Fruit fly (Drosophila melanogaster) ovary, adult (tissue): ENCODE data around the gene CG43925.

Experiments
- CG17801 ChIP-seq: fragments of 200-800 bp; optimal IDR thresholded peaks from 2 replicates; lab custom pipeline; 2019; ENCODE audit warnings: missing biosample characterization, mild to moderate bottlenecking, missing genetic modification characterization, moderate library complexity; ENCODE audit not compliant: partially characterized antibody

Gene CG43925

DNA sequence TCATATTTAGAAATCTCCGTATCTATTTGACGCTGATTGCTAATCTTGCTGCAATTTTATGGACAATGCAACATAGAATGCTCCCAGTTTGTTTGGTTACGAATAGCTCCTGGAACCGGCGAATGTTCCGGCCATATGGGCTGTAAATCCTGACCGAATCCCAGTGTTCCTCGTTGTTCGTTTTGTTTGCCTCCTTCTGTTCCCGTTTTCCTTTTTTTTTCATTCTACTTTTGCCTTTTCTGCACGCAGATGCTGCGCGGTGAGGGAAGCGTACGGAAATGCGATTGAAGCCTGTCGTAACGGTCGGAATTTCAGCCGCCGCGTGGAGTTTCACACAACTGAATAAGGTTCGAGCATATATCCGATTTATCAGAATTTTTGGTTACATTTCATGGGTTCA is at the start of gene CG43925:
TSS of gene CG43925 (plus strand) at position 301 of the 400 bp plus-strand sequence.
- TF ChIP-seq CG17801 (GFP tag; lab: Kevin White, UChicago), result no peak

dm6 chr2L:13130291-13130690 is 45.9 kb upstream of the CG43925 start, which contains the start of gene CG5122:
Gene CG5122, plus strand, starts transcription at chr2L:13130591.
- TF ChIP-seq CG17801 (GFP tag; lab: Kevin White, UChicago), result no peak

DNA sequence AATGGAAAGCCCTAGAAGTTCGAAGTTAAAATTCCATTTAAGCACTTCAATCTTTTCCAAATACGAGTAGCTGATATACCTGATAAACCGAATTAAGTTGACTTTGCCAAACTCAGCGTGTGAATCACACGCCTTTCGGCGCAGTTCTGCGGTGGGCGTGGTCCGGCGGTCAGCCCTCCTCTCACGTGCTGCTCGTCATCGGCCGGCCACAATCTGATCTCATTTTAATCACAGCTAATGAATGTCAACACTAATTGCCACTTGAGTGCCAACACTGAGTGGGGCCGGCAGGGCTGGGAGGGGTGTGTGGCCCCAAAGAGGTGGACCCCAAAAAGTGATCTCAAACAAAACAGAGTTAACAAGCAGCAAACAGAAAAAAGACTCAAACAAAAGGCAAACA is 40.3 kb upstream of the CG43925 start:
- no peak for TF ChIP-seq CG17801 (GFP tag; lab: Kevin White, UChicago)

dm6 chr2L:13140891-13141290 is 35.3 kb upstream of the CG43925 start:
- TF ChIP-seq CG17801 (GFP tag; lab: Kevin White, UChicago), result no peak

dm6 chr2L:13142803-13143202 is 33.4 kb upstream of the CG43925 start, which contains the start of gene CG9928:
Gene CG9928, minus strand, starts transcription at chr2L:13142903.
- no peak for TF ChIP-seq CG17801 (GFP tag; lab: Kevin White, UChicago)

- TF ChIP-seq CG17801 (GFP tag; lab: Kevin White, UChicago), result no peak
These were observed 32.7 kb upstream of the CG43925 start, which contains the start of gene CG16978 for dm6 chr2L:13143522-13143921. Gene CG16978, minus strand, starts transcription at chr2L:13143622.

dm6 chr2L:13145035-13145683 is 31.1 kb upstream of the CG43925 start:
- peak; percentile 39 for TF ChIP-seq CG17801 (GFP tag; lab: Kevin White, UChicago)

DNA sequence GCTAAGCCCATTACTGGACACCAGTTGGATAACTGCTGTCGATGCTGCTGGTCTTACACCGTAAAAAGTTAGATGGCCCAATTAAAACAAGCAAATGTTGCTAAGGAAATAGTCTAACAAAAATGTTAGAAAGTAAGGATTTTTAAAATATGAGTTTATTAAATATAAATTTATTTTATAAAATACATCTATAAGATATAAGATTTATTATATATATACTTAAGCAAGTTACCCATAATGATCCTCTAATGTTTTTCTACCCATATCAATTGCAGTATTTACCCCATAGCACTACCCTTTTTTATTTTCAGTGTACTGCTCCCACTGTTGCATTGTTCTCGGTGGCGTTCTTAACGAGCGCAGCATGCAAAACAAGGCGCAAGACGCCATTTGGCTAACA is 30.0 kb upstream of the CG43925 start:
- no peak for TF ChIP-seq CG17801 (GFP tag; lab: Kevin White, UChicago)

dm6 chr2L:13154313-13154712 is 21.9 kb upstream of the CG43925 start:
- no peak for TF ChIP-seq CG17801 (GFP tag; lab: Kevin White, UChicago)

DNA sequence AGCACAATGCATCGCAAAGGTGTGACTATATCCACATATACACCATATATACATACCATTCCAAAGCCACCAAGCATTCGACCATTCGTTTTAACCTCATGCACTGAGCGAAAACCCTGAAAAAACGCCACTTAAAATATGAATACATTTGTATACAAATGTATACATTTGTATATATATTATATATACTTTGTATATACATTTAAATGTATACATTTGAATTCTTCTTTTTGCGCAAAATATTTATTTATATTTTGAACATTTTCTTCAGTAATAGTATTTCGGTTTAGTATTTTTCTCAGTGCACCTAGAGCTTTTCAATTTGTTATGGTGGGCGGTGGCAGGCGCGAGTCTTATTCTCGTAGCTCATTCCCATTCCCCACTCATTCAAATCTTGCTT is 19.9 kb upstream of the CG43925 start:
- no peak for TF ChIP-seq CG17801 (GFP tag; lab: Kevin White, UChicago)

DNA sequence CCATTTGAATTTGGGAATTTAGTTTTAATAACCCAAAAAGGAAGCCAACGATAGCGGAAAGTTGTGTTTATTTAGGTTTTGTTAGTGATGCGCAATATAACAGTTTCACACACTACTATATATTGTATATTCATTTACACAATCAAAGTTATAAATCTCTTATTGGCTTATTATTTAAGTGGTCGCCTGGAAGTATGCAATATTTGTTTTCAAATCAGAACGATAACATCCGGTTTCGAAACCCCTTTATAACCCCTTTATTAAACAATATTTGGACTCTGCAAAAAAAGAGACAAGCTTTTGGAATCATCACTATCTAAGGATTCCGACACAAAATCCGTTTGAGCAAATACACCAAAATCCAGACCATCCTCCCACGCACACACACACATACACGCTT is 18.3 kb upstream of the CG43925 start:
- TF ChIP-seq CG17801 (GFP tag; lab: Kevin White, UChicago), result peak; percentile 27

dm6 chr2L:13158510-13158909 is 17.7 kb upstream of the CG43925 start, which contains the start of gene Pk34A:
Gene Pk34A, plus strand, starts transcription at chr2L:13158810.
- no peak for TF ChIP-seq CG17801 (GFP tag; lab: Kevin White, UChicago)

DNA sequence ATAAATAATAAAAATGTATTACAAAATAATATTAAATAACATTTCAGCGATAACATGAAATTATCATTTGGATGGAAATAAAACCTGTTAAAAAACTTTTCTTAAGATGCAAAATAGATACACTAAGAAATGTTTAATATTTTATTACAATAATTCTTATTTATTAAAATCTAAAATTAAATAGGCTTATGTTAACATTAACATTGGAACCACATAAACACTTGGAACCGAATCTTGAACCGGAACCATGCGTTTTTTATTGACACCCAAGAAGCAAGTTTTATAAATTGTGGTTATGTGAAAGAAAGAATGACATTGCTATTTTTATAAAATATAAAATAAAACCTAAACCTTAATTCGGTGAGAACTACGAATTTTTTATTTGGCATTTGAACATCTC is 16.0 kb upstream of the CG43925 start, which contains the start of gene kmg:
TSS of gene kmg (plus strand) at position 301 of the 400 bp plus-strand sequence.
- TF ChIP-seq CG17801 (GFP tag; lab: Kevin White, UChicago), result no peak

dm6 chr2L:13164994-13165801 is 11.0 kb upstream of the CG43925 start, which contains the start of gene Sirt1:
Gene Sirt1, plus strand, starts transcription at chr2L:13165564.
- peak; percentile 65 for TF ChIP-seq CG17801 (GFP tag; lab: Kevin White, UChicago)

DNA sequence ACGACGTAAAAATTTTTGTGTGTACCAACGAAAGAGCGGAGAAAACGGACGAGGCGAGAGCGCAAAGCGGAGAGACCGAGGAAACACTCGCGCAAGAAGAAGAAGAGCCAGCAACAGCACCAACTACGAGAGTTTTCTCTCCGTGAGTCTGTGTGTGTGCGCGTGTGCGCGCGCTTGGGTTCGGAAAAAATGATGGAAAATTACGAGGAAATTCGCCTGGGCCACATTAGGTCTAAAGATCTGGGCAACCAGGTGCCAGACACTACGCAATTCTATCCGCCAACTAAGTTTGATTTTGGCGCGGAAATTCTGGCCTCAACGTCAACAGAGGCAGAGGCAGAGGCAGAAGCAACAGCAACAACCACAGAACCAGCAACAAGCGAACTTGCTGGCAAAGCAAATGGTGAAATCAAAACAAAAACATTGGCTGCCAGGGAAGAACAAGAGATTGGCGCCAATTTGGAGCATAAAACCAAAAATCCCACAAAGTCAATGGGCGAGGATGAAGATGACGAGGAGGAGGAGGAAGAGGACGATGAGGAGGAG is 10.3 kb upstream of the CG43925 start, which contains the start of gene DnaJ-H:
TSS of gene DnaJ-H (minus strand) at position 271 of the 546 bp plus-strand sequence.
- TF ChIP-seq CG17801 (GFP tag; lab: Kevin White, UChicago), result no peak
